Fruit fly (Drosophila melanogaster): ENCODE results near the gene ana1.

ana1 gene

dm6 chr3R:24572540-24573043, 42.2 kb downstream of the ana1 start (continued):
- TF ChIP-seq CG8632 (GFP tag; optimal IDR thresholded peaks at IDR 0.05) (peak; percentile 99), CG1621 (tag; optimal IDR thresholded peaks at IDR 0.05) (peak; percentile 92), CG6276 (GFP tag; optimal IDR thresholded peaks at IDR 0.05) (peak; percentile 98), salr (GFP tag; optimal IDR thresholded peaks at IDR 0.05) (peak; percentile 92 to 96), Ets96B (tag; optimal IDR thresholded peaks at IDR 0.05) (peak; percentile 97), CG3919 (GFP tag; optimal IDR thresholded peaks at IDR 0.05) (peak; percentile 99), fd85E (GFP tag; optimal IDR thresholded peaks at IDR 0.05) (peak; percentile 96), achi (GFP tag; optimal IDR thresholded peaks at IDR 0.05) (peak; percentile 98)

dm6 chr3R:24573094-24573732, 42.8 kb downstream of the ana1 start:
- TF ChIP-seq dac (GFP tag; optimal IDR thresholded peaks at IDR 0.05): no peak
- TF ChIP-seq dsx (GFP tag; optimal IDR thresholded peaks at IDR 0.05; ENCODE audit: poor library complexity, severe bottlenecking): no peak
- no peak for TF ChIP-seq net (GFP tag; optimal IDR thresholded peaks at IDR 0.05)
- no peak for TF ChIP-seq Gug (GFP tag; IDR thresholded peaks at IDR 0.05)
- TF ChIP-seq CG31627 (GFP tag; optimal IDR thresholded peaks at IDR 0.05): no peak
- no peak for TF ChIP-seq vri (GFP tag; optimal IDR thresholded peaks at IDR 0.05)
- no peak for TF ChIP-seq CG8632 (GFP tag; optimal IDR thresholded peaks at IDR 0.05)
- no peak for TF ChIP-seq Hr4 (GFP tag; optimal IDR thresholded peaks at IDR 0.05)
- no peak for TF ChIP-seq CG6808 (GFP tag; optimal IDR thresholded peaks at IDR 0.05)
- no peak for TF ChIP-seq ss (GFP tag; optimal IDR thresholded peaks at IDR 0.05)
- TF ChIP-seq CG10669 (GFP tag; optimal IDR thresholded peaks at IDR 0.05): no peak
- TF ChIP-seq CG34406 (GFP tag; optimal IDR thresholded peaks at IDR 0.05): no peak

dm6 chr3R:24574123-24574522, 43.7 kb downstream of the ana1 start:
- TF ChIP-seq CG10669 (GFP tag; optimal IDR thresholded peaks at IDR 0.05) (peak; percentile 18), CG6854 (GFP tag; optimal IDR thresholded peaks at IDR 0.05) (no peak), acj6 (GFP tag; optimal IDR thresholded peaks at IDR 0.05) (peak; percentile 44), Sox14 (GFP tag; optimal IDR thresholded peaks at IDR 0.05) (no peak), CG32006 (GFP tag; optimal IDR thresholded peaks at IDR 0.05) (peak; percentile 17), dsx (GFP tag; optimal IDR thresholded peaks at IDR 0.05; ENCODE audit: poor library complexity, severe bottlenecking) (peak; percentile 57), dac (GFP tag; optimal IDR thresholded peaks at IDR 0.05) (no peak), CG4318 (GFP tag; optimal IDR thresholded peaks at IDR 0.05) (no peak), OdsH (GFP tag; optimal IDR thresholded peaks at IDR 0.05) (peak; percentile 29), Eip75B (GFP tag; optimal IDR thresholded peaks at IDR 0.05) (peak; percentile 25), Hr39 (GFP tag; optimal IDR thresholded peaks at IDR 0.05) (no peak), CG11762 (GFP tag; optimal IDR thresholded peaks at IDR 0.05; ENCODE audit: insufficient read depth) (no peak), spab (GFP tag; optimal IDR thresholded peaks at IDR 0.05) (peak; percentile 52), salr (GFP tag; optimal IDR thresholded peaks at IDR 0.05) (peak in 1 of 2 experiments; percentile 8), fd85E (GFP tag; optimal IDR thresholded peaks at IDR 0.05) (no peak), CG10631 (GFP tag; optimal IDR thresholded peaks at IDR 0.05) (peak; percentile 27), Ets96B (tag; optimal IDR thresholded peaks at IDR 0.05) (peak; percentile 68), CG31627 (GFP tag; optimal IDR thresholded peaks at IDR 0.05) (peak; percentile 6), Gug (GFP tag; IDR thresholded peaks at IDR 0.05) (no peak), CG6276 (GFP tag; optimal IDR thresholded peaks at IDR 0.05) (no peak), achi (GFP tag; optimal IDR thresholded peaks at IDR 0.05) (peak; percentile 16), CG3032 (tag; optimal IDR thresholded peaks at IDR 0.05) (peak; percentile 64), Smox (GFP tag; optimal IDR thresholded peaks at IDR 0.05) (peak; percentile 52), esn (GFP tag; optimal IDR thresholded peaks at IDR 0.05) (peak; percentile 61), net (GFP tag; optimal IDR thresholded peaks at IDR 0.05) (no peak), Met (GFP tag; optimal IDR thresholded peaks at IDR 0.05) (peak; percentile 42), pdm3 (GFP tag; optimal IDR thresholded peaks at IDR 0.05) (peak; percentile 26), Lpt (GFP tag; optimal IDR thresholded peaks at IDR 0.05) (no peak), ss (GFP tag; optimal IDR thresholded peaks at IDR 0.05) (peak; percentile 25 to 55), Eip78C (GFP tag) (peak; percentile 83), CG9139 (GFP tag; optimal IDR thresholded peaks at IDR 0.05) (no peak), CG1621 (tag; optimal IDR thresholded peaks at IDR 0.05) (no peak), CG8119 (GFP tag; IDR thresholded peaks at IDR 0.05) (no peak), CG8319 (GFP tag; optimal IDR thresholded peaks at IDR 0.05) (no peak), CG6163 (GFP tag; IDR thresholded peaks at IDR 0.05) (peak; percentile 27; the same call in 1 of the 3 replicates), lz (GFP tag; optimal IDR thresholded peaks at IDR 0.05) (peak; percentile 51), Sox15 (GFP tag; optimal IDR thresholded peaks at IDR 0.05) (no peak), cyc (GFP tag; optimal IDR thresholded peaks at IDR 0.05) (peak; percentile 9), topi (GFP tag; optimal IDR thresholded peaks at IDR 0.05) (peak; percentile 34)
